Worm (Caenorhabditis elegans) whole organism, late embryonic: ENCODE results near the gene Y105C5A.1272.
"Not testable (repeated sequence)": the region's sequence is repeated elsewhere in the genome, so short reads cannot be mapped to it uniquely, and the experiment has no call there.

Source experiments
- C08G9.2 ChIP-seq: sonication (generic microtip); optimal IDR thresholded peaks from 2 replicates; lab custom pipeline; 2016; ENCODE audit warnings: mild to moderate bottlenecking, missing genetic modification characterization, moderate library complexity, missing compliant biosample characterization
- F13H6.1 ChIP-seq: sonication (generic microtip); optimal IDR thresholded peaks from 2 replicates; lab custom pipeline; 2016; ENCODE audit warnings: missing genetic modification characterization, missing compliant biosample characterization
- K09A11.1 ChIP-seq: sonication (generic microtip); optimal IDR thresholded peaks from 2 replicates; lab custom pipeline; 2017; ENCODE audit warnings: antibody characterized with exemption, mild to moderate bottlenecking, missing genetic modification characterization, missing compliant biosample characterization; ENCODE audit not compliant: insufficient read depth
- ama-1 ChIP-seq: fragments of 150-350 bp; optimal IDR thresholded peaks from 2 replicates; lab custom pipeline; 2014
- ceh-14 ChIP-seq: sonication (generic microtip); optimal IDR thresholded peaks from 2 replicates; lab custom pipeline; 2016; ENCODE audit warnings: missing genotype, missing genetic modification characterization, missing compliant biosample characterization
- ceh-18 ChIP-seq: sonication (generic microtip); optimal IDR thresholded peaks from 2 replicates; lab custom pipeline; 2016; ENCODE audit warnings: missing genetic modification characterization, missing compliant biosample characterization
- ceh-19 ChIP-seq: fragments of 200-800 bp; sonication (Bioruptor generic); optimal IDR thresholded peaks from 2 replicates; lab custom pipeline; 2018; ENCODE audit warnings: mild to moderate bottlenecking, missing genetic modification characterization, missing compliant biosample characterization
- ceh-2 ChIP-seq: sonication (generic microtip); optimal IDR thresholded peaks from 2 replicates; lab custom pipeline; 2016; ENCODE audit warnings: missing genotype, missing genetic modification characterization, missing compliant biosample characterization
- ceh-22 ChIP-seq: sonication (generic microtip); optimal IDR thresholded peaks from 2 replicates; lab custom pipeline; 2017; ENCODE audit warnings: missing biosample characterization, missing genetic modification characterization
- ceh-30 ChIP-seq: fragments of 150-350 bp; optimal IDR thresholded peaks from 2 replicates; lab custom pipeline; 2014; ENCODE audit warnings: missing biosample characterization, missing genetic modification characterization
- ceh-31 ChIP-seq: sonication (generic microtip); optimal IDR thresholded peaks from 2 replicates; lab custom pipeline; 2016; ENCODE audit warnings: missing genetic modification characterization, missing compliant biosample characterization
- ceh-34 ChIP-seq: sonication (generic microtip); optimal IDR thresholded peaks from 2 replicates; lab custom pipeline; 2016; ENCODE audit warnings: mild to moderate bottlenecking, missing genetic modification characterization, missing compliant biosample characterization
- ceh-6 ChIP-seq: fragments of 200-800 bp; sonication (Bioruptor generic); optimal IDR thresholded peaks from 2 replicates; lab custom pipeline; 2018; ENCODE audit warnings: mild to moderate bottlenecking, missing genetic modification characterization, missing compliant biosample characterization
- ceh-9 ChIP-seq: sonication (generic microtip); optimal IDR thresholded peaks from 2 replicates; lab custom pipeline; 2016; ENCODE audit warnings: mild to moderate bottlenecking, missing genetic modification characterization, inconsistent platforms, missing compliant biosample characterization
- che-1 ChIP-seq: sonication (generic microtip); optimal IDR thresholded peaks from 2 replicates; lab custom pipeline; 2016; ENCODE audit warnings: mild to moderate bottlenecking, missing genetic modification characterization, missing compliant biosample characterization
- dve-1 ChIP-seq: sonication (generic microtip); optimal IDR thresholded peaks from 2 replicates; lab custom pipeline; 2017; ENCODE audit warnings: antibody characterized with exemption, mild to moderate bottlenecking, missing genetic modification characterization, missing compliant biosample characterization
- elt-2 ChIP-seq: sonication (generic microtip); optimal IDR thresholded peaks from 2 replicates; lab custom pipeline; 2016; ENCODE audit warnings: missing genetic modification reagents, missing genetic modification characterization, missing compliant biosample characterization
- ets-4 ChIP-seq: sonication (generic microtip); optimal IDR thresholded peaks from 2 replicates; lab custom pipeline; 2016; ENCODE audit warnings: missing genetic modification characterization, missing compliant biosample characterization
- eyg-1 ChIP-seq: sonication (generic microtip); optimal IDR thresholded peaks from 2 replicates; lab custom pipeline; 2016; ENCODE audit warnings: missing genotype, missing genetic modification characterization, missing compliant biosample characterization
- hlh-15 ChIP-seq: sonication (generic microtip); optimal IDR thresholded peaks from 2 replicates; lab custom pipeline; 2016; ENCODE audit warnings: missing genetic modification characterization, missing compliant biosample characterization
- hlh-30 ChIP-seq: sonication (generic microtip); optimal IDR thresholded peaks from 2 replicates; lab custom pipeline; 2017; ENCODE audit warnings: antibody characterized with exemption, missing genetic modification characterization, missing compliant biosample characterization; ENCODE audit not compliant: insufficient read depth
- nfya-1 ChIP-seq: sonication (generic microtip); optimal IDR thresholded peaks from 2 replicates; lab custom pipeline; 2017; ENCODE audit warnings: missing genetic modification characterization, mild to moderate bottlenecking, missing compliant biosample characterization, antibody characterized with exemption, moderate library complexity
- nhr-232 ChIP-seq: sonication (generic microtip); optimal IDR thresholded peaks from 2 replicates; lab custom pipeline; 2016; ENCODE audit warnings: missing genetic modification characterization, missing compliant biosample characterization
- odd-2 ChIP-seq: sonication (generic microtip); optimal IDR thresholded peaks from 2 replicates; lab custom pipeline; 2017; ENCODE audit warnings: antibody characterized with exemption, mild to moderate bottlenecking, missing genetic modification characterization, missing compliant biosample characterization
- pax-1 ChIP-seq: fragments of 150-350 bp; optimal IDR thresholded peaks from 2 replicates; lab custom pipeline; 2014; ENCODE audit warnings: missing biosample characterization, missing genetic modification characterization
- pha-4 ChIP-seq: fragments of 150-350 bp; optimal IDR thresholded peaks from 2 replicates; lab custom pipeline; 2018; ENCODE audit warnings: missing biosample characterization, missing genetic modification reagents, missing genetic modification characterization
- pros-1 ChIP-seq: fragments of 150-350 bp; optimal IDR thresholded peaks from 2 replicates; lab custom pipeline; 2014; ENCODE audit warnings: missing biosample characterization, missing genetic modification reagents, missing genetic modification characterization
- ref-2 ChIP-seq: sonication (generic microtip); optimal IDR thresholded peaks from 2 replicates; lab custom pipeline; 2016; ENCODE audit warnings: missing genetic modification characterization, missing compliant biosample characterization
- rnt-1 ChIP-seq: sonication (generic microtip); optimal IDR thresholded peaks from 2 replicates; lab custom pipeline; 2016; ENCODE audit warnings: missing genetic modification characterization, missing compliant biosample characterization
- sdc-2 ChIP-seq: sonication (generic microtip); optimal IDR thresholded peaks from 2 replicates; lab custom pipeline; 2016; ENCODE audit warnings: missing genotype, missing genetic modification characterization, missing compliant biosample characterization
- sox-2 ChIP-seq: fragments of 200-800 bp; sonication (Bioruptor generic); IDR thresholded peaks from 2 replicates; pipeline ENCODE4 v1.3.6; 2022; ENCODE audit warnings: missing genetic modification reagents, missing genetic modification characterization, missing compliant biosample characterization
- syd-9 ChIP-seq: sonication (generic microtip); optimal IDR thresholded peaks from 2 replicates; lab custom pipeline; 2016; ENCODE audit warnings: mild to moderate bottlenecking, missing genetic modification characterization, moderate library complexity, missing compliant biosample characterization
- tbx-2 ChIP-seq: sonication (generic microtip); optimal IDR thresholded peaks from 2 replicates; lab custom pipeline; 2016; ENCODE audit warnings: missing genetic modification characterization, missing compliant biosample characterization
- unc-3 ChIP-seq, 2 experiments: fragments of 200-800 bp in 1 of 2; sonication (Bioruptor generic) in 1 of 2; sonication (generic microtip) in 1 of 2; conservative IDR thresholded peaks in 1 of 2; optimal IDR thresholded peaks in 1 of 2; 2 replicates each; pipeline versions ENCODE4 v1.3.6 to Lab custom; 2016 to 2022; ENCODE audit warnings: missing compliant biosample characterization in 2 of 2, missing genetic modification characterization in 2 of 2, missing genetic modification reagents in 1 of 2
- unc-42 ChIP-seq: sonication (generic microtip); optimal IDR thresholded peaks from 2 replicates; lab custom pipeline; 2016; ENCODE audit warnings: missing genotype, missing genetic modification characterization, missing compliant biosample characterization
- unc-55 ChIP-seq: sonication (generic microtip); optimal IDR thresholded peaks from 2 replicates; lab custom pipeline; 2017; ENCODE audit warnings: missing biosample characterization, missing genetic modification reagents, missing genetic modification characterization
- unc-86 ChIP-seq: sonication (generic microtip); optimal IDR thresholded peaks from 2 replicates; lab custom pipeline; 2016; ENCODE audit warnings: missing genetic modification characterization, missing compliant biosample characterization

The Y105C5A.1272 gene

ce11 chrIV:15646418-15647220 lies at the start of gene Y105C5A.1272, which contains the start of gene Y105C5A.1268:
Gene Y105C5A.1272 (plus strand): TSS chrIV:15646992.
Gene Y105C5A.1268 (minus strand): TSS chrIV:15646468.
- TF ChIP-seq ets-4 (peak; percentile 17), unc-42 (peak; percentile 88), C08G9.2 (peak; percentile 16), sox-2 (GFP tag; lab: Robert Waterston, UW) (peak; percentile 83), elt-2 (tag; lab: Kevin White, UChicago) (peak; percentile 58), ceh-30 (tag; lab: Kevin White, UChicago) (peak; percentile 33), unc-55 (peak; percentile 90), pax-1 (tag; lab: Kevin White, UChicago) (peak; percentile 73), ama-1 (lab: Kevin White, UChicago) (peak; percentile 39), syd-9 (peak; percentile 12), unc-3 (tag; optimal IDR thresholded peaks at IDR 0.05; lab: Kevin White, UChicago) (peak; percentile 0), nfya-1 (tag; lab: Kevin White, UChicago) (peak; percentile 83), dve-1 (peak; percentile 71), rnt-1 (tag; lab: Kevin White, UChicago) (peak; percentile 2), F13H6.1 (peak; percentile 2), ceh-14 (peak; percentile 18), ref-2 (tag; lab: Kevin White, UChicago) (peak; percentile 37), ceh-34 (tag; lab: Kevin White, UChicago) (peak; percentile 53), sdc-2 (tag; lab: Kevin White, UChicago) (peak; percentile 18), pros-1 (tag; lab: Kevin White, UChicago) (peak; percentile 78), eyg-1 (tag; lab: Kevin White, UChicago) (peak; percentile 21), tbx-2 (tag; lab: Kevin White, UChicago) (peak; percentile 85), hlh-30 (tag; lab: Kevin White, UChicago) (peak; percentile 79), ceh-31 (peak; percentile 82), unc-86 (tag; lab: Kevin White, UChicago) (peak; percentile 44), ceh-19 (peak; percentile 20), ceh-18 (tag; lab: Kevin White, UChicago) (peak; percentile 71), ceh-2 (tag; lab: Kevin White, UChicago) (peak; percentile 52)
- TF ChIP-seq unc-3 (GFP tag; conservative IDR thresholded peaks at IDR 0.05; lab: Robert Waterston, UW) = not testable (repeated sequence)

- TF ChIP-seq ceh-22 (no peak), pha-4 (no peak), ceh-9 (tag; lab: Kevin White, UChicago) (no peak)
- TF ChIP-seq, all 69 proteins: peak for 0
These were observed 42.6 kb upstream of the Y105C5A.1272 start for ce11 chrIV:15604194-15604593.

ce11 chrIV:15606396-15606795 lies 40.4 kb upstream of the Y105C5A.1272 start:
- no peak for TF ChIP-seq nhr-232 (tag; lab: Kevin White, UChicago)
- TF ChIP-seq ceh-34 (tag; lab: Kevin White, UChicago) = no peak
- no peak for TF ChIP-seq ceh-6
- no peak for TF ChIP-seq pros-1 (tag; lab: Kevin White, UChicago)
- TF ChIP-seq pax-1 (tag; lab: Kevin White, UChicago) = no peak
- TF ChIP-seq ets-4 = no peak
- no peak for TF ChIP-seq hlh-15 (tag; lab: Kevin White, UChicago)
- no peak for TF ChIP-seq K09A11.1 (tag; lab: Kevin White, UChicago)
- TF ChIP-seq che-1 (tag; lab: Kevin White, UChicago) = no peak
- no peak for TF ChIP-seq ceh-30 (tag; lab: Kevin White, UChicago)
- TF ChIP-seq elt-2 (tag; lab: Kevin White, UChicago) = no peak
- TF ChIP-seq ref-2 (tag; lab: Kevin White, UChicago) = no peak
- no peak for TF ChIP-seq odd-2 (tag; lab: Kevin White, UChicago)
- no peak for TF ChIP-seq pha-4
